Fruit fly (Drosophila melanogaster) whole organism, prepupa: Measurements from ENCODE around the gene CG5386.
A peak's percentile ranks its signal among the peaks of the same experiment; 100 is the strongest.

Experiments used
- Blimp-1 ChIP-seq: fragments of 200-800 bp; sonication (Bioruptor generic); optimal IDR thresholded peaks from 3 replicates; lab custom pipeline; 2017; ENCODE audit warnings: missing biosample characterization, missing genetic modification characterization, mild to moderate bottlenecking, moderate library complexity, missing genetic modification reagents
- CG10669 ChIP-seq: fragments of 200-800 bp; sonication (Bioruptor generic); optimal IDR thresholded peaks from 3 replicates; lab custom pipeline; 2018; ENCODE audit warnings: missing biosample characterization, mild to moderate bottlenecking, missing genetic modification characterization, moderate library complexity
- CG11762 ChIP-seq: fragments of 200-800 bp; sonication (Bioruptor generic); optimal IDR thresholded peaks from 3 replicates; lab custom pipeline; 2016; ENCODE audit warnings: missing biosample characterization, missing genetic modification characterization; ENCODE audit not compliant: insufficient read depth
- CG11902 ChIP-seq: fragments of 200-800 bp; sonication (Bioruptor generic); optimal IDR thresholded peaks from 3 replicates; lab custom pipeline; 2016; ENCODE audit warnings: missing biosample characterization, missing genetic modification characterization
- CG15336 ChIP-seq: fragments of 200-800 bp; sonication (Bioruptor generic); IDR thresholded peaks from 2 replicates; pipeline ENCODE4 v1.3.6; 2022; ENCODE audit warnings: missing biosample characterization, missing genetic modification characterization
- CG1621 ChIP-seq: fragments of 200-800 bp; sonication (Bioruptor generic); optimal IDR thresholded peaks from 3 replicates; lab custom pipeline; 2018; ENCODE audit warnings: missing biosample characterization, mild to moderate bottlenecking, missing genetic modification characterization
- CG31627 ChIP-seq: fragments of 200-800 bp; sonication (Bioruptor generic); optimal IDR thresholded peaks from 3 replicates; lab custom pipeline; 2016; ENCODE audit warnings: missing biosample characterization, missing genetic modification characterization
- CG32006 ChIP-seq: fragments of 200-800 bp; sonication (Bioruptor generic); optimal IDR thresholded peaks from 3 replicates; lab custom pipeline; 2017; ENCODE audit warnings: missing biosample characterization, mild to moderate bottlenecking, missing genetic modification characterization
- CG34406 ChIP-seq: fragments of 200-800 bp; sonication (Bioruptor generic); optimal IDR thresholded peaks from 3 replicates; lab custom pipeline; 2016; ENCODE audit warnings: missing biosample characterization, missing genetic modification characterization
- CG4318 ChIP-seq: fragments of 200-800 bp; sonication (Bioruptor generic); optimal IDR thresholded peaks from 3 replicates; lab custom pipeline; 2017; ENCODE audit warnings: missing biosample characterization, mild to moderate bottlenecking, missing genetic modification characterization
- CG6163 ChIP-seq: fragments of 200-800 bp; sonication (Bioruptor generic); IDR thresholded peaks from 3 replicates; pipeline ENCODE4 v1.3.6; 2022; ENCODE audit warnings: missing biosample characterization, missing genetic modification characterization
- CG6276 ChIP-seq: fragments of 200-800 bp; sonication (Bioruptor generic); optimal IDR thresholded peaks from 2 replicates; lab custom pipeline; 2017; ENCODE audit warnings: missing biosample characterization, mild to moderate bottlenecking, missing genetic modification characterization
- CG6808 ChIP-seq: fragments of 200-800 bp; sonication (Bioruptor generic); optimal IDR thresholded peaks from 3 replicates; lab custom pipeline; 2017; ENCODE audit warnings: missing biosample characterization, missing genetic modification characterization, mild to moderate bottlenecking, moderate library complexity, missing genetic modification reagents
- CG8119 ChIP-seq: fragments of 200-800 bp; sonication (Bioruptor generic); IDR thresholded peaks from 3 replicates; pipeline ENCODE4 v1.3.6; 2022; ENCODE audit warnings: missing biosample characterization, missing genetic modification characterization
- CG8319 ChIP-seq: fragments of 200-800 bp; sonication (Bioruptor generic); optimal IDR thresholded peaks from 3 replicates; lab custom pipeline; 2016; ENCODE audit warnings: missing biosample characterization, missing genetic modification characterization
- CG8632 ChIP-seq: fragments of 200-800 bp; sonication (Bioruptor generic); optimal IDR thresholded peaks from 3 replicates; lab custom pipeline; 2016; ENCODE audit warnings: missing biosample characterization, missing genetic modification characterization
- Eip78C ChIP-seq: fragments of 200-800 bp; sonication (Bioruptor generic); peaks from one replicate; lab custom pipeline; 2016; ENCODE audit warnings: missing biosample characterization, missing genetic modification characterization
- Ets96B ChIP-seq: fragments of 200-800 bp; optimal IDR thresholded peaks from 2 replicates; lab custom pipeline; 2019; ENCODE audit warnings: missing biosample characterization, mild to moderate bottlenecking, missing genetic modification characterization, moderate library complexity
- Hr38 ChIP-seq: sonication (Bioruptor generic); optimal IDR thresholded peaks from 2 replicates; lab custom pipeline; 2016; ENCODE audit warnings: missing biosample characterization, missing genetic modification characterization
- Hr4 ChIP-seq: fragments of 200-800 bp; sonication (Bioruptor generic); optimal IDR thresholded peaks from 3 replicates; lab custom pipeline; 2016; ENCODE audit warnings: missing biosample characterization, missing genetic modification characterization
- Sox102F ChIP-seq: fragments of 200-800 bp; sonication (Bioruptor generic); optimal IDR thresholded peaks from 2 replicates; lab custom pipeline; 2016; ENCODE audit warnings: missing biosample characterization, mild to moderate bottlenecking, missing genetic modification characterization
- Sox14 ChIP-seq: fragments of 200-800 bp; sonication (Bioruptor generic); optimal IDR thresholded peaks from 3 replicates; lab custom pipeline; 2016; ENCODE audit warnings: missing biosample characterization, missing genetic modification characterization
- achi ChIP-seq: fragments of 200-800 bp; sonication (Bioruptor generic); optimal IDR thresholded peaks from 3 replicates; lab custom pipeline; 2016; ENCODE audit warnings: missing biosample characterization, missing genetic modification characterization
- cyc ChIP-seq: fragments of 200-800 bp; sonication (Bioruptor generic); optimal IDR thresholded peaks from 3 replicates; lab custom pipeline; 2016; ENCODE audit warnings: missing biosample characterization, missing genetic modification characterization
- dac ChIP-seq: fragments of 200-800 bp; sonication (Bioruptor generic); optimal IDR thresholded peaks from 2 replicates; lab custom pipeline; 2017; ENCODE audit warnings: missing biosample characterization, mild to moderate bottlenecking, missing genetic modification characterization
- fd59A ChIP-seq: fragments of 200-800 bp; sonication (Bioruptor generic); optimal IDR thresholded peaks from 2 replicates; lab custom pipeline; 2017; ENCODE audit warnings: missing biosample characterization, mild to moderate bottlenecking, missing genetic modification characterization, missing genetic modification reagents
- fd85E ChIP-seq: fragments of 200-800 bp; sonication (Bioruptor generic); optimal IDR thresholded peaks from 3 replicates; lab custom pipeline; 2016; ENCODE audit warnings: missing biosample characterization, missing genetic modification characterization
- lz ChIP-seq: fragments of 200-800 bp; sonication (Bioruptor generic); optimal IDR thresholded peaks from 3 replicates; lab custom pipeline; 2016; ENCODE audit warnings: missing biosample characterization, missing genetic modification characterization
- pdm3 ChIP-seq: fragments of 200-800 bp; sonication (Bioruptor generic); optimal IDR thresholded peaks from 3 replicates; lab custom pipeline; 2016; ENCODE audit warnings: missing biosample characterization, missing genetic modification characterization
- salr ChIP-seq, 2 experiments: fragments of 200-800 bp; sonication (Bioruptor generic); optimal IDR thresholded peaks; 3 replicates each; lab custom pipeline; 2016 to 2018; ENCODE audit warnings: missing biosample characterization in 2 of 2, missing genetic modification characterization in 2 of 2, mild to moderate bottlenecking in 1 of 2
- ss ChIP-seq, 2 experiments: fragments of 200-800 bp; sonication (Bioruptor generic); optimal IDR thresholded peaks; 2 replicates in 1 of 2; 3 replicates in 1 of 2; lab custom pipeline; 2017 to 2018; ENCODE audit warnings: mild to moderate bottlenecking in 2 of 2, missing biosample characterization in 2 of 2, missing genetic modification characterization in 2 of 2, moderate library complexity in 1 of 2
- svp ChIP-seq: fragments of 200-800 bp; sonication (Bioruptor generic); peaks from one replicate; lab custom pipeline; 2016; ENCODE audit warnings: missing biosample characterization, missing genetic modification characterization
- topi ChIP-seq: fragments of 200-800 bp; sonication (Bioruptor generic); optimal IDR thresholded peaks from 3 replicates; lab custom pipeline; 2016; ENCODE audit warnings: missing biosample characterization, missing genetic modification characterization
- vri ChIP-seq: fragments of 200-800 bp; sonication (Bioruptor generic); optimal IDR thresholded peaks from 3 replicates; lab custom pipeline; 2016; ENCODE audit warnings: missing biosample characterization, mild to moderate bottlenecking, missing genetic modification characterization

The CG5386 gene

DNA sequence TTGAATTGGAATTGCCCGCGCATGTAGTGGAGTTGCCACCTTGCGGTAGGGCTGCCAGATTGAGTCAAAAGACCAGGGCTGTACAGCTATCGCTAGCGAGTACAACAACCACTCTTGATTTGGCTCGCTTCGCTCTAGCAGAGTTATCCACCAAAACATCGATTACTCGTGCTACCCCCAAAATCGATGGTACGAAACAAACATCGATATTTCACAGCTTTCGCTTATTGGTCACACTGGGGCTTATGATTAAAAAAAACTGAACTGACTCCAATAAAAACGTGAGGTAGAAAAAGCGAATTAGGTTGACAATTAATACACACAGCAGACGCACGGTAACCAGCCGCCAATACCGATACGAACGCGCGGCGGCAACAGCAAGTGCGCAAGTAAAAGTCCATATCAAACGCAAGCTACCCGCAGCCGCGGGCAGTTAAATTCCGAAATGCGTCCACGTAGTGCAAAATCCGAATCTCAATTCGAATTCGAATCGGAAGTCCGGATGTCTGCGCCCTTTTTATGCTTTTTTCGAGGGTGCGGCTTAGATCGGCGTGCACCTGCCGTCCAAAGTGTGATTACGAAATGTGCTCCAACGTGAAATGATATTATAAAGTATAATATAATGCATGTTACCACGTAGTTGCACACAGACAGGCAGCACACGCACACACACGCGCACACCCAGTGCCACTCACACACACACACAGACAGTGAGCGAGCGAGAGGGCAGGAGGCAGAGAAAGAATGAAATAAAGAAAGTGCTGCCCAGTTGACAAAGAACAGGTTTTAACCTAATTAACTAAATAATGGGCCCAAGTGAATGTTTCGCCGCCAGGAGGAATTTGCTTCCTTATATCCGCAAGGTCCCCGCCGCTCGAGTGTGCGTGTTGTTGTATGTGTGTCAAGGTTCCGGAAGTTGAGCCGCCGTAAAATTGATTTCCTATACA is 14.7 kb upstream of the CG5386 start, which contains the start of gene Sar1 (continued):
- TF ChIP-seq achi (no peak), vri (GFP tag; lab: Kevin White, UChicago) (peak; percentile 75), CG6276 (GFP tag; lab: Kevin White, UChicago) (peak; percentile 41), Hr4 (GFP tag; lab: Kevin White, UChicago) (no peak), Eip78C (peak; percentile 57), CG34406 (GFP tag; lab: Kevin White, UChicago) (no peak), CG8119 (GFP tag; lab: Robert Waterston, UW) (no peak; the same call in 2 of the 3 replicates), CG8632 (GFP tag; lab: Kevin White, UChicago) (no peak), CG6808 (GFP tag; lab: Kevin White, UChicago) (peak; percentile 58), cyc (GFP tag; lab: Kevin White, UChicago) (peak; percentile 1), CG10669 (GFP tag; lab: Kevin White, UChicago) (no peak), Blimp-1 (GFP tag; lab: Kevin White, UChicago) (peak; percentile 96), CG15336 (GFP tag; lab: Robert Waterston, UW) (no peak), CG8319 (GFP tag; lab: Kevin White, UChicago) (no peak), salr (GFP tag; optimal IDR thresholded peaks at IDR 0.05; lab: Kevin White, UChicago) (no peak)

DNA sequence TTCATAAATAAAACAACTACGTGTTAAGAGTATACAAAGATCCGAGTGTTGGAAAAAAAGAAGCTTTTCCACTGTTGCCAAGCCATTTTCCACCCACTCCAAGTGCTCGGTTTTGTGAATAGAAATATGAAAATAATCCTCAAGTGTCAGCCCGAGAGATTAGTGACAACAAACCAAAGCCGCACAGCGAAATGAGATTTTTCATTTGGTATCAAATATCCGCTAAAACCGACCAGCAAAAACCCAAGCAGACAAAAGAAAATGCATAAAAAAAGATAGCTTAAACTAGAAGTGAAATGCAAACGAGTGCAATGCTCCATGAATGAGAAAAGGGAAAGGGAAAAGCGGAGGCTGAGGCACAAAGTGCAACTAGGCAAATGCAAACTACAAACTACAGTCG is 9.3 kb upstream of the CG5386 start, which contains the start of gene rdhB:
rdhB (plus strand) TSS at position 301 of the 400 bp plus-strand sequence.
- TF ChIP-seq Eip78C: no peak
- TF ChIP-seq Hr38 (GFP tag; lab: Kevin White, UChicago): no peak
- TF ChIP-seq ss (GFP tag; optimal IDR thresholded peaks at IDR 0.05; lab: Kevin White, UChicago): no peak
- TF ChIP-seq topi (GFP tag; lab: Kevin White, UChicago): no peak
- no peak for TF ChIP-seq Hr4 (GFP tag; lab: Kevin White, UChicago)
- no peak for TF ChIP-seq dac (GFP tag; lab: Kevin White, UChicago)

DNA sequence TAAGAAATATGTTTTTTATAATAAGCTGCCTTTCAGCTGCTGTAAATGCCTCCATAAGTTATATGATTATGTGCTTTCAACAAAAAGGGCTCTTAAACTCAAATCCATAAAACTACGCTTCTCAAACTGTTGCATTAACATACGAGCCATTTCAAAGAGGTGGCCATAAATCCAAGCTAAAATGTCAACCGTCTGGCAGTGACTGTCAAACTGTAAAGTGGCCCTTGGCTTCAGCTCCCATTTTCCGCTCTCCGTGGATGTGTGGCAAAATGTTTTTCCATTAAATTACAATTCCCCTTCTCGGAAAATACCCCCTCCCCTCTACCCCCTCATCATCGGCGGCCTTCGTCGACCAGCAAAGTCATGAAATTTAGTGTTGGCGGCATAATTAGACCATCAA is 657 bp upstream of the CG5386 start:
- TF ChIP-seq dac (GFP tag; lab: Kevin White, UChicago): no peak
- TF ChIP-seq fd59A (GFP tag; lab: Kevin White, UChicago): no peak
- no peak for TF ChIP-seq lz (GFP tag; lab: Kevin White, UChicago)
- no peak for TF ChIP-seq CG1621 (tag; lab: Kevin White, UChicago)
- TF ChIP-seq CG34406 (GFP tag; lab: Kevin White, UChicago): no peak
- no peak for TF ChIP-seq CG31627

DNA sequence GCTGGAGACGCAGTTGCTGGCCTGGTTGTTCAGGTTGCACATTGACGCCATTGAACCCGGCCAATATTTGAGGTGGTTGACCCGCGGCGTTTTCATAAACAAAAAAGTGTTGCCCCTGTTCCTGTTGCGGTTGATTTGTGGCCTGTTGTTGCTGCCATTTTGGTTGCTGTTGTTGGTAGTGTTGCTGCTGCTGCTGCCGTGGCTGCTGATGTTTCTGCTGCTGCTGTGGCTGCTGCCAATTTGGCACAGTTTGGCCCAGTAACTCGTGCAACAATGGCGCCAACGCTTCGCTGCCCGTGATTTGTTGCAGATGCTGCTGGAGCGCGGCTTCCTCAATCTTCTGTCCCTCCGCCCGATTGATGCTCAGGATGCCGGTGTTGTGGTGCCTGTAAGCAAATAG is 399 bp downstream of the CG5386 start:
- no peak for TF ChIP-seq pdm3
- no peak for TF ChIP-seq CG11902 (GFP tag; lab: Kevin White, UChicago)
- TF ChIP-seq Sox102F: no peak
- no peak for TF ChIP-seq CG6163 (GFP tag; lab: Robert Waterston, UW)
- no peak for TF ChIP-seq fd59A (GFP tag; lab: Kevin White, UChicago)
- TF ChIP-seq lz (GFP tag; lab: Kevin White, UChicago): no peak
- no peak for TF ChIP-seq CG31627
- no peak for TF ChIP-seq CG32006
- no peak for TF ChIP-seq fd85E
- TF ChIP-seq Eip78C: no peak
- no peak for TF ChIP-seq Hr4 (GFP tag; lab: Kevin White, UChicago)
- TF ChIP-seq CG4318 (GFP tag; lab: Kevin White, UChicago): no peak
- no peak for TF ChIP-seq Sox14 (GFP tag; lab: Kevin White, UChicago)
- no peak for TF ChIP-seq CG8632 (GFP tag; lab: Kevin White, UChicago)
- no peak for TF ChIP-seq CG11762
- no peak for TF ChIP-seq Ets96B (tag; lab: Kevin White, UChicago)
- TF ChIP-seq svp (GFP tag; lab: Kevin White, UChicago): no peak
